Worm (Caenorhabditis elegans) whole organism, L3 larva: Measurements from ENCODE around the gene Y57G11C.20.

Source experiments
- ZK546.5 ChIP-seq: sonication (generic microtip); optimal IDR thresholded peaks from 2 replicates; lab custom pipeline; 2017; ENCODE audit warnings: missing biosample characterization, missing genetic modification characterization
- aly-2 ChIP-seq: fragments of 150-350 bp; optimal IDR thresholded peaks from 2 replicates; lab custom pipeline; 2014; ENCODE audit warnings: missing biosample characterization, missing genetic modification characterization
- ama-1 ChIP-seq: fragments of 150-350 bp; optimal IDR thresholded peaks from 2 replicates; lab custom pipeline; 2018
- ceh-16 ChIP-seq: sonication (generic microtip); optimal IDR thresholded peaks from 2 replicates; lab custom pipeline; 2017; ENCODE audit warnings: missing biosample characterization, missing genetic modification characterization
- ceh-82 ChIP-seq: fragments of 150-350 bp; optimal IDR thresholded peaks from 2 replicates; lab custom pipeline; 2014; ENCODE audit warnings: missing biosample characterization, missing genetic modification characterization
- daf-12 ChIP-seq: fragments of 150-350 bp; optimal IDR thresholded peaks from 2 replicates; lab custom pipeline; 2014; ENCODE audit warnings: missing biosample characterization, missing genetic modification reagents, missing genetic modification characterization
- egl-27 ChIP-seq: sonication (generic microtip); optimal IDR thresholded peaks from 4 replicates; lab custom pipeline; 2017; ENCODE audit warnings: missing biosample characterization, missing genetic modification reagents, missing genetic modification characterization
- egl-5 ChIP-seq: fragments of 150-350 bp; optimal IDR thresholded peaks from 2 replicates; lab custom pipeline; 2017; ENCODE audit warnings: missing biosample characterization, missing genetic modification reagents, missing genetic modification characterization, inconsistent platforms
- elt-2 ChIP-seq: sonication (generic microtip); optimal IDR thresholded peaks from 2 replicates; lab custom pipeline; 2016; ENCODE audit warnings: missing genetic modification reagents, mild to moderate bottlenecking, missing genetic modification characterization, missing compliant biosample characterization
- elt-3 ChIP-seq, 3 experiments: fragments of 150-350 bp in 1 of 3; sonication (generic microtip) in 2 of 3; optimal IDR thresholded peaks; 2 replicates in 2 of 3; 4 replicates in 1 of 3; lab custom pipeline; 2014 to 2017; ENCODE audit warnings: missing biosample characterization in 3 of 3, missing genetic modification characterization in 3 of 3
- eor-1 ChIP-seq, 2 experiments: fragments of 150-350 bp; optimal IDR thresholded peaks; 2 replicates each; lab custom pipeline; 2014 to 2018; ENCODE audit warnings: missing biosample characterization in 2 of 2, missing genetic modification characterization in 2 of 2
- fkh-10 ChIP-seq: sonication (generic microtip); optimal IDR thresholded peaks from 2 replicates; lab custom pipeline; 2017; ENCODE audit warnings: missing biosample characterization, missing genetic modification reagents, missing genetic modification characterization
- fos-1 ChIP-seq: fragments of 150-350 bp; optimal IDR thresholded peaks from 2 replicates; lab custom pipeline; 2014; ENCODE audit warnings: missing biosample characterization, missing genetic modification characterization
- hmg-11 ChIP-seq: sonication (generic microtip); optimal IDR thresholded peaks from 2 replicates; lab custom pipeline; 2016; ENCODE audit warnings: missing genetic modification characterization, missing compliant biosample characterization
- jun-1 ChIP-seq: fragments of 150-350 bp; optimal IDR thresholded peaks from 2 replicates; lab custom pipeline; 2014; ENCODE audit warnings: missing biosample characterization, missing genetic modification reagents, missing genetic modification characterization
- lin-15B ChIP-seq: fragments of 150-350 bp; optimal IDR thresholded peaks from 2 replicates; lab custom pipeline; 2014; ENCODE audit warnings: missing biosample characterization, missing genetic modification characterization
- lsy-12 ChIP-seq: sonication (generic microtip); optimal IDR thresholded peaks from 2 replicates; lab custom pipeline; 2016; ENCODE audit warnings: mild to moderate bottlenecking, missing genetic modification characterization, missing compliant biosample characterization
- mml-1 ChIP-seq: fragments of 150-350 bp; sonication (generic microtip); optimal IDR thresholded peaks from 3 replicates; lab custom pipeline; 2014; ENCODE audit warnings: missing biosample characterization, missing genetic modification characterization
- nfya-1 ChIP-seq: sonication (generic microtip); optimal IDR thresholded peaks from 2 replicates; lab custom pipeline; 2017; ENCODE audit warnings: missing genetic modification characterization, mild to moderate bottlenecking, missing compliant biosample characterization, antibody characterized with exemption, moderate library complexity; ENCODE audit not compliant: insufficient read depth
- nhr-11 ChIP-seq: fragments of 150-350 bp; optimal IDR thresholded peaks from 2 replicates; lab custom pipeline; 2014; ENCODE audit warnings: missing biosample characterization, missing genetic modification characterization
- nhr-12 ChIP-seq: fragments of 150-350 bp; optimal IDR thresholded peaks from 2 replicates; lab custom pipeline; 2014; ENCODE audit warnings: missing biosample characterization, missing genetic modification characterization
- nhr-23 ChIP-seq: fragments of 150-350 bp; optimal IDR thresholded peaks from 2 replicates; lab custom pipeline; 2014; ENCODE audit warnings: missing biosample characterization, missing genetic modification reagents, missing genetic modification characterization
- nhr-237 ChIP-seq: fragments of 150-350 bp; optimal IDR thresholded peaks from 2 replicates; lab custom pipeline; 2014; ENCODE audit warnings: missing biosample characterization, missing genetic modification characterization
- nhr-25 ChIP-seq: sonication (generic microtip); optimal IDR thresholded peaks from 2 replicates; lab custom pipeline; 2017; ENCODE audit warnings: missing biosample characterization, missing genetic modification characterization
- nhr-67 ChIP-seq: fragments of 150-350 bp; optimal IDR thresholded peaks from 2 replicates; lab custom pipeline; 2014; ENCODE audit warnings: missing biosample characterization, missing genetic modification characterization
- nhr-76 ChIP-seq: fragments of 150-350 bp; sonication (generic microtip); optimal IDR thresholded peaks from 5 replicates; lab custom pipeline; 2014; ENCODE audit warnings: missing biosample characterization, missing genetic modification characterization
- nhr-77 ChIP-seq: fragments of 150-350 bp; optimal IDR thresholded peaks from 2 replicates; lab custom pipeline; 2014; ENCODE audit warnings: missing biosample characterization, missing genetic modification characterization
- pha-4 ChIP-seq: fragments of 150-350 bp; optimal IDR thresholded peaks from 2 replicates; lab custom pipeline; 2014; ENCODE audit warnings: missing biosample characterization, missing genetic modification reagents, missing genetic modification characterization
- pqm-1 ChIP-seq: fragments of 150-350 bp; optimal IDR thresholded peaks from 2 replicates; lab custom pipeline; 2017; ENCODE audit warnings: missing biosample characterization, missing genetic modification characterization, inconsistent platforms
- sea-2 ChIP-seq: fragments of 150-350 bp; sonication (generic microtip); optimal IDR thresholded peaks from 4 replicates; lab custom pipeline; 2014; ENCODE audit warnings: missing biosample characterization, missing genetic modification reagents, missing genetic modification characterization
- snpc-4 ChIP-seq: fragments of 150-350 bp; optimal IDR thresholded peaks from 2 replicates; lab custom pipeline; 2014; ENCODE audit warnings: missing biosample characterization, missing genetic modification characterization
- tbx-2 ChIP-seq: sonication (generic microtip); optimal IDR thresholded peaks from 2 replicates; lab custom pipeline; 2016; ENCODE audit warnings: mild to moderate bottlenecking, missing genetic modification characterization, missing compliant biosample characterization
- unc-62 ChIP-seq: fragments of 150-350 bp; sonication (generic microtip); optimal IDR thresholded peaks from 4 replicates; lab custom pipeline; 2014; ENCODE audit warnings: missing biosample characterization, missing genetic modification reagents, missing genetic modification characterization
- zag-1 ChIP-seq: fragments of 150-350 bp; optimal IDR thresholded peaks from 2 replicates; lab custom pipeline; 2014; ENCODE audit warnings: missing biosample characterization, missing genetic modification characterization
- ztf-11 ChIP-seq: fragments of 150-350 bp; optimal IDR thresholded peaks from 2 replicates; lab custom pipeline; 2014; ENCODE audit warnings: missing biosample characterization, missing genetic modification characterization
- ztf-4 ChIP-seq: fragments of 150-350 bp; optimal IDR thresholded peaks from 2 replicates; lab custom pipeline; 2014; ENCODE audit warnings: missing biosample characterization, missing genetic modification characterization

Y57G11C.20 gene

ce11 chrIV:14874926-14875570 lies 31.9 kb downstream of the Y57G11C.20 start:
- TF ChIP-seq hmg-11 (tag; lab: Kevin White, UChicago) (peak; percentile 17), jun-1 (tag; lab: Kevin White, UChicago) (peak; percentile 73), nhr-12 (tag; lab: Kevin White, UChicago) (no peak), ceh-82 (no peak), elt-3 (tag; optimal IDR thresholded peaks at IDR 0.05; lab: Kevin White, UChicago) (no peak), zag-1 (tag; lab: Kevin White, UChicago) (no peak), lsy-12 (tag; lab: Kevin White, UChicago) (no peak), pha-4 (peak; percentile 100), ztf-11 (tag; lab: Kevin White, UChicago) (no peak), nhr-25 (tag; lab: Kevin White, UChicago) (no peak), nhr-237 (tag; lab: Kevin White, UChicago) (no peak), nhr-76 (tag; lab: Kevin White, UChicago) (no peak), egl-5 (tag; lab: Kevin White, UChicago) (no peak), ama-1 (lab: Kevin White, UChicago) (no peak), fos-1 (no peak), lin-15B (tag; lab: Kevin White, UChicago) (no peak), pqm-1 (tag; lab: Kevin White, UChicago) (peak; percentile 92), mml-1 (tag; lab: Kevin White, UChicago) (no peak), snpc-4 (tag; lab: Kevin White, UChicago) (peak; percentile 19), nhr-11 (no peak), egl-27 (no peak), fkh-10 (GFP tag; lab: Kevin White, UChicago) (no peak), aly-2 (tag; lab: Kevin White, UChicago) (no peak), ZK546.5 (tag; lab: Kevin White, UChicago) (no peak), elt-2 (peak; percentile 90), nfya-1 (peak; percentile 40)

ce11 chrIV:14876632-14877031 lies 33.5 kb downstream of the Y57G11C.20 start:
- TF ChIP-seq ztf-4 (tag; lab: Kevin White, UChicago) (no peak), nhr-23 (tag; lab: Kevin White, UChicago) (peak; percentile 21), nfya-1 (peak; percentile 9), nhr-25 (tag; lab: Kevin White, UChicago) (peak; percentile 69)

ce11 chrIV:14877657-14878056 lies 34.5 kb downstream of the Y57G11C.20 start:
- no peak for TF ChIP-seq nhr-67 (tag; lab: Kevin White, UChicago)
- no peak for TF ChIP-seq nhr-11

ce11 chrIV:14879184-14879583 lies 36.0 kb downstream of the Y57G11C.20 start, which contains the start of gene eps-8:
eps-8 (plus strand) TSS chrIV:14879484.
- TF ChIP-seq egl-27: no peak
- no peak for TF ChIP-seq lin-15B (tag; lab: Kevin White, UChicago)
- TF ChIP-seq ZK546.5 (tag; lab: Kevin White, UChicago): no peak
- TF ChIP-seq aly-2 (tag; lab: Kevin White, UChicago): no peak
- TF ChIP-seq ceh-16: no peak
- no peak for TF ChIP-seq unc-62 (GFP tag; lab: Kevin White, UChicago)
- no peak for TF ChIP-seq snpc-4 (tag; lab: Kevin White, UChicago)
- TF ChIP-seq tbx-2 (tag; lab: Kevin White, UChicago): no peak
- no peak for TF ChIP-seq ceh-82
- no peak for TF ChIP-seq pqm-1 (tag; lab: Kevin White, UChicago)
- no peak for TF ChIP-seq eor-1 (tag; optimal IDR thresholded peaks at IDR 0.05; lab: Kevin White, UChicago)
- TF ChIP-seq jun-1 (tag; lab: Kevin White, UChicago): no peak
- TF ChIP-seq nfya-1: no peak
- no peak for TF ChIP-seq nhr-12 (tag; lab: Kevin White, UChicago)
- TF ChIP-seq daf-12: no peak
- TF ChIP-seq nhr-77: no peak
- no peak for TF ChIP-seq sea-2 (GFP tag; lab: Kevin White, UChicago)
- TF ChIP-seq elt-3 (tag; optimal IDR thresholded peaks at IDR 0.05; lab: Kevin White, UChicago): no peak
- no peak for TF ChIP-seq pha-4
